Fruit fly (Drosophila melanogaster) whole organism, embryonic: Measurements from ENCODE around the gene pigs.

Experiments used
- Bdp1 ChIP-seq: fragments of 200-800 bp; sonication (Bioruptor generic); optimal IDR thresholded peaks from 3 replicates; lab custom pipeline; 2016; ENCODE audit warnings: missing biosample characterization, missing genetic modification characterization
- C15 ChIP-seq: fragments of 200-800 bp; sonication (Bioruptor generic); IDR thresholded peaks from 3 replicates; pipeline ENCODE4 v1.3.6; 2022; ENCODE audit warnings: missing biosample characterization, missing genetic modification characterization
- CG1024 ChIP-seq: fragments of 200-800 bp; sonication (Bioruptor generic); IDR thresholded peaks from 2 replicates; pipeline ENCODE4 v1.3.6; 2022; ENCODE audit warnings: missing biosample characterization, missing genetic modification characterization
- CG10462 ChIP-seq: fragments of 200-800 bp; sonication (Bioruptor generic); optimal IDR thresholded peaks from 2 replicates; lab custom pipeline; 2016; ENCODE audit warnings: missing biosample characterization, missing genetic modification characterization
- CG11085 ChIP-seq: fragments of 200-800 bp; sonication (Bioruptor generic); IDR thresholded peaks from 2 replicates; pipeline ENCODE4 v1.3.6; 2022; ENCODE audit warnings: missing biosample characterization, missing genetic modification characterization
- CG12236 ChIP-seq: fragments of 200-800 bp; sonication (Bioruptor generic); optimal IDR thresholded peaks from 2 replicates; lab custom pipeline; 2016; ENCODE audit warnings: missing biosample characterization, missing genetic modification characterization
- CG1233 ChIP-seq: fragments of 200-800 bp; sonication (Bioruptor generic); optimal IDR thresholded peaks from 4 replicates; lab custom pipeline; 2018; ENCODE audit warnings: missing biosample characterization, mild to moderate bottlenecking, missing genetic modification characterization
- CG12769 ChIP-seq: fragments of 200-800 bp; sonication (Bioruptor generic); optimal IDR thresholded peaks from 2 replicates; lab custom pipeline; 2019; ENCODE audit warnings: missing biosample characterization, mild to moderate bottlenecking, missing genetic modification characterization, moderate library complexity
- CG13894 ChIP-seq: fragments of 200-800 bp; sonication (Bioruptor generic); optimal IDR thresholded peaks from 3 replicates; lab custom pipeline; 2018; ENCODE audit warnings: missing biosample characterization, mild to moderate bottlenecking, missing genetic modification characterization, moderate library complexity
- CG14014 ChIP-seq: fragments of 200-800 bp; sonication (Bioruptor generic); IDR thresholded peaks from 2 replicates; pipeline ENCODE4 v1.3.6; 2022; ENCODE audit warnings: missing biosample characterization, missing genetic modification characterization
- CG15073 ChIP-seq: fragments of 200-800 bp; sonication (Bioruptor generic); optimal IDR thresholded peaks from 2 replicates; lab custom pipeline; 2016; ENCODE audit warnings: missing biosample characterization, missing genetic modification characterization
- CG16815 ChIP-seq: fragments of 200-800 bp; sonication (Bioruptor generic); optimal IDR thresholded peaks from 3 replicates; lab custom pipeline; 2017; ENCODE audit warnings: missing biosample characterization, mild to moderate bottlenecking, missing genetic modification characterization
- CG17186 ChIP-seq: fragments of 200-800 bp; sonication (Bioruptor generic); optimal IDR thresholded peaks from 3 replicates; lab custom pipeline; 2017; ENCODE audit warnings: missing biosample characterization, missing genetic modification reagents, missing genetic modification characterization
- CG17328 ChIP-seq: fragments of 200-800 bp; sonication (Bioruptor generic); IDR thresholded peaks from 2 replicates; pipeline ENCODE4 v1.3.6; 2022; ENCODE audit warnings: missing biosample characterization, missing genetic modification characterization
- CG17385 ChIP-seq: fragments of 200-800 bp; sonication (Bioruptor generic); optimal IDR thresholded peaks from 3 replicates; lab custom pipeline; 2018; ENCODE audit warnings: missing biosample characterization, mild to moderate bottlenecking, missing genetic modification characterization
- CG17568 ChIP-seq: fragments of 200-800 bp; sonication (Bioruptor generic); optimal IDR thresholded peaks from 2 replicates; lab custom pipeline; 2018; ENCODE audit warnings: missing biosample characterization, mild to moderate bottlenecking, missing genetic modification characterization, moderate library complexity
- CG17612 ChIP-seq: fragments of 200-800 bp; sonication (Bioruptor generic); IDR thresholded peaks from 2 replicates; pipeline ENCODE4 v1.3.6; 2022; ENCODE audit warnings: missing biosample characterization, missing genetic modification characterization
- CG42726 ChIP-seq: fragments of 200-800 bp; sonication (Bioruptor generic); IDR thresholded peaks from 2 replicates; pipeline ENCODE4 v1.3.6; 2022; ENCODE audit warnings: missing biosample characterization, missing genetic modification characterization; ENCODE audit not compliant: partially characterized antibody
- CG4424 ChIP-seq: fragments of 200-800 bp; sonication (Bioruptor generic); optimal IDR thresholded peaks from 3 replicates; lab custom pipeline; 2016; ENCODE audit warnings: missing biosample characterization, missing genetic modification characterization
- CG5245 ChIP-seq: fragments of 200-800 bp; sonication (Bioruptor generic); optimal IDR thresholded peaks from 3 replicates; lab custom pipeline; 2016; ENCODE audit warnings: missing biosample characterization, missing genetic modification characterization
- CG6854 ChIP-seq: fragments of 200-800 bp; sonication (Bioruptor generic); optimal IDR thresholded peaks from 3 replicates; lab custom pipeline; 2017; ENCODE audit warnings: missing biosample characterization, mild to moderate bottlenecking, missing genetic modification characterization
- CG7987 ChIP-seq: fragments of 200-800 bp; sonication (Bioruptor generic); optimal IDR thresholded peaks from 2 replicates; lab custom pipeline; 2018; ENCODE audit warnings: missing biosample characterization, mild to moderate bottlenecking, missing genetic modification characterization, moderate library complexity
- CG8388 ChIP-seq: fragments of 200-800 bp; sonication (Bioruptor generic); optimal IDR thresholded peaks from 2 replicates; lab custom pipeline; 2019; ENCODE audit warnings: missing biosample characterization, mild to moderate bottlenecking, missing genetic modification characterization, moderate library complexity
- CG9215 ChIP-seq: fragments of 200-800 bp; sonication (Bioruptor generic); IDR thresholded peaks from 2 replicates; pipeline ENCODE4 v1.3.6; 2022; ENCODE audit warnings: missing biosample characterization, missing genetic modification characterization
- Camta ChIP-seq: fragments of 200-800 bp; sonication (Bioruptor generic); optimal IDR thresholded peaks from 2 replicates; lab custom pipeline; 2016; ENCODE audit warnings: missing biosample characterization, missing genetic modification characterization
- D19B ChIP-seq: fragments of 200-800 bp; sonication (Bioruptor generic); optimal IDR thresholded peaks from 2 replicates; lab custom pipeline; 2017; ENCODE audit warnings: missing biosample characterization, mild to moderate bottlenecking, missing genetic modification characterization
- Dad ChIP-seq: fragments of 200-800 bp; sonication (Bioruptor generic); optimal IDR thresholded peaks from 3 replicates; lab custom pipeline; 2016; ENCODE audit warnings: missing biosample characterization, missing genetic modification characterization
- Dek ChIP-seq: fragments of 200-800 bp; sonication (Bioruptor generic); optimal IDR thresholded peaks from 3 replicates; lab custom pipeline; 2019; ENCODE audit warnings: missing biosample characterization, mild to moderate bottlenecking, missing genetic modification characterization, moderate library complexity
- E2f1 ChIP-seq: fragments of 200-800 bp; sonication (Bioruptor generic); IDR thresholded peaks from 2 replicates; pipeline ENCODE4 v1.3.6; 2022; ENCODE audit warnings: missing biosample characterization, missing genetic modification characterization
- Ets65A ChIP-seq: fragments of 200-800 bp; sonication (Bioruptor generic); peaks from one replicate; lab custom pipeline; 2016; ENCODE audit warnings: missing biosample characterization, missing genetic modification characterization
- Fer1 ChIP-seq: fragments of 200-800 bp; sonication (Bioruptor generic); optimal IDR thresholded peaks from 2 replicates; lab custom pipeline; 2017; ENCODE audit warnings: missing biosample characterization, mild to moderate bottlenecking, missing genetic modification characterization
- GATAe ChIP-seq: fragments of 200-800 bp; sonication (Bioruptor generic); conservative IDR thresholded peaks from 2 replicates; pipeline ENCODE4 v1.3.6; 2022; ENCODE audit warnings: missing biosample characterization, missing genetic modification characterization
- Hr78 ChIP-seq, 2 experiments: fragments of 200-800 bp in 1 of 2; fragments of >200 bp in 1 of 2; sonication (Bioruptor generic) in 1 of 2; optimal IDR thresholded peaks; 2 replicates each; lab custom pipeline; 2017 to 2019; ENCODE audit warnings: missing biosample characterization in 2 of 2, missing genetic modification characterization in 2 of 2, mild to moderate bottlenecking in 1 of 2, moderate library complexity in 1 of 2
- Pdp1 ChIP-seq, 2 experiments: fragments of 200-800 bp; sonication (Bioruptor generic); optimal IDR thresholded peaks; 3 replicates each; lab custom pipeline; 2016; ENCODE audit warnings: missing biosample characterization in 2 of 2, missing genetic modification characterization in 2 of 2, mild to moderate bottlenecking in 1 of 2, moderate library complexity in 1 of 2
- Spps ChIP-seq: fragments of 200-800 bp; sonication (Bioruptor generic); optimal IDR thresholded peaks from 2 replicates; lab custom pipeline; 2018; ENCODE audit warnings: missing biosample characterization, mild to moderate bottlenecking, missing genetic modification characterization
- Stat92E ChIP-seq, 3 experiments: fragments of >200 bp in 2 of 3; fragments of 200-800 bp in 1 of 3; sonication (Bioruptor generic) in 1 of 3; optimal IDR thresholded peaks; 2 replicates each; lab custom pipeline; 2017 to 2019; ENCODE audit warnings: missing biosample characterization in 3 of 3, missing genetic modification characterization in 3 of 3, mild to moderate bottlenecking in 1 of 3, moderate library complexity in 1 of 3
- Xbp1 ChIP-seq: fragments of 200-800 bp; sonication (Bioruptor generic); optimal IDR thresholded peaks from 3 replicates; lab custom pipeline; 2016; ENCODE audit warnings: missing biosample characterization, mild to moderate bottlenecking, missing genetic modification characterization
- ap ChIP-seq: fragments of 200-800 bp; sonication (Bioruptor generic); IDR thresholded peaks from 2 replicates; pipeline ENCODE4 v1.3.6; 2022; ENCODE audit warnings: missing biosample characterization, missing genetic modification characterization
- ci ChIP-seq: fragments of 200-800 bp; sonication (Bioruptor generic); IDR thresholded peaks from 3 replicates; pipeline ENCODE4 v1.3.6; 2022; ENCODE audit warnings: missing biosample characterization, missing genetic modification characterization
- crol ChIP-seq: fragments of 200-800 bp; sonication (Bioruptor generic); IDR thresholded peaks from 2 replicates; pipeline ENCODE4 v1.3.6; 2022; ENCODE audit warnings: missing biosample characterization, missing genetic modification characterization
- eve ChIP-seq, 2 experiments: fragments of >200 bp; optimal IDR thresholded peaks; 2 replicates each; lab custom pipeline; 2017; ENCODE audit warnings: missing biosample characterization in 2 of 2, missing genetic modification characterization in 2 of 2
- gt ChIP-seq: fragments of 200-800 bp; sonication (Bioruptor generic); IDR thresholded peaks from 2 replicates; pipeline ENCODE4 v1.3.6; 2022; ENCODE audit warnings: missing biosample characterization, missing genetic modification characterization
- mld ChIP-seq: fragments of 200-800 bp; sonication (Bioruptor generic); IDR thresholded peaks from 3 replicates; pipeline ENCODE4 v1.3.6; 2022; ENCODE audit warnings: missing biosample characterization, missing genetic modification characterization; ENCODE audit not compliant: partially characterized antibody
- nau ChIP-seq: fragments of 200-800 bp; sonication (Bioruptor generic); optimal IDR thresholded peaks from 3 replicates; lab custom pipeline; 2017; ENCODE audit warnings: missing biosample characterization, mild to moderate bottlenecking, missing genetic modification characterization, missing genetic modification reagents
- nerfin-1 ChIP-seq: fragments of 200-800 bp; sonication (Bioruptor generic); optimal IDR thresholded peaks from 3 replicates; lab custom pipeline; 2019; ENCODE audit warnings: missing biosample characterization, mild to moderate bottlenecking, missing genetic modification characterization, moderate library complexity
- pros ChIP-seq: fragments of 200-800 bp; sonication (Bioruptor generic); optimal IDR thresholded peaks from 3 replicates; lab custom pipeline; 2019; ENCODE audit warnings: missing biosample characterization, mild to moderate bottlenecking, missing genetic modification characterization, moderate library complexity
- sima ChIP-seq: fragments of 200-800 bp; sonication (Bioruptor generic); optimal IDR thresholded peaks from 2 replicates; lab custom pipeline; 2016; ENCODE audit warnings: missing biosample characterization, missing genetic modification characterization
- ssp ChIP-seq: fragments of 200-800 bp; sonication (Bioruptor generic); IDR thresholded peaks from 2 replicates; pipeline ENCODE4 v1.3.6; 2022; ENCODE audit warnings: missing biosample characterization, missing genetic modification characterization
- tgo ChIP-seq: fragments of 200-800 bp; sonication (Bioruptor generic); IDR thresholded peaks from 3 replicates; pipeline ENCODE4 v1.3.6; 2022; ENCODE audit warnings: missing biosample characterization, missing genetic modification characterization

Gene pigs

dm6 chrX:6656626-6657558 is 57.0 kb downstream of the pigs start (continued):
- TF ChIP-seq tgo (GFP tag; lab: Robert Waterston, UW) (no peak), sima (no peak), CG6854 (GFP tag; lab: Kevin White, UChicago) (peak; percentile 54), ap (GFP tag; lab: Robert Waterston, UW) (no peak), crol (peak; percentile 60; the same call in 1 of the 2 replicates), E2f1 (GFP tag; lab: Robert Waterston, UW) (no peak), nerfin-1 (tag; lab: Kevin White, UChicago) (peak; percentile 43), CG8388 (GFP tag; lab: Kevin White, UChicago) (peak; percentile 37), Dek (tag; lab: Kevin White, UChicago) (peak; percentile 23), CG1024 (GFP tag; lab: Robert Waterston, UW) (no peak), CG15073 (GFP tag; lab: Kevin White, UChicago) (no peak), CG10462 (GFP tag; lab: Kevin White, UChicago) (no peak), GATAe (no peak), Camta (GFP tag; lab: Kevin White, UChicago) (no peak), CG9215 (0 out of 2 replicates have a peak, but pooled peaks have one; percentile 13), mld (no peak), CG12236 (no peak), gt (no peak), CG13894 (peak; percentile 67), D19B (GFP tag; lab: Kevin White, UChicago) (no peak), CG4424 (GFP tag; lab: Kevin White, UChicago) (peak; percentile 21), CG16815 (no peak), CG17385 (GFP tag; lab: Kevin White, UChicago) (peak; percentile 40), ci (GFP tag; lab: Robert Waterston, UW) (no peak), ssp (GFP tag; lab: Robert Waterston, UW) (no peak), nau (GFP tag; lab: Kevin White, UChicago) (peak; percentile 33), Dad (GFP tag; lab: Kevin White, UChicago) (no peak), C15 (GFP tag; lab: Robert Waterston, UW) (no peak), CG17328 (GFP tag; lab: Robert Waterston, UW) (no peak), Pdp1 (GFP tag; optimal IDR thresholded peaks at IDR 0.05; lab: Kevin White, UChicago) (peak in 1 of 2 experiments; percentile 82), Stat92E (GFP tag; optimal IDR thresholded peaks at IDR 0.05; lab: Kevin White, UChicago) (peak in 1 of 3 experiments; percentile 26), CG14014 (GFP tag; lab: Robert Waterston, UW) (peak; percentile 45; the same call in 1 of the 2 replicates), CG5245 (GFP tag; lab: Kevin White, UChicago) (no peak), CG7987 (no peak), Fer1 (GFP tag; lab: Kevin White, UChicago) (peak; percentile 85), pros (GFP tag; lab: Kevin White, UChicago) (no peak), CG42726 (GFP tag; lab: Robert Waterston, UW) (no peak), Bdp1 (GFP tag; lab: Kevin White, UChicago) (no peak), Spps (tag; lab: Kevin White, UChicago) (no peak), Xbp1 (GFP tag; lab: Kevin White, UChicago) (no peak), CG17568 (GFP tag; lab: Kevin White, UChicago) (peak; percentile 30), Hr78 (GFP tag; optimal IDR thresholded peaks at IDR 0.05; lab: Kevin White, UChicago) (no peak), CG12769 (peak; percentile 60), CG17186 (no peak), CG1233 (GFP tag; lab: Kevin White, UChicago) (peak; percentile 33), CG17612 (no peak), Ets65A (GFP tag; lab: Kevin White, UChicago) (no peak), CG11085 (no peak), eve (GFP tag; optimal IDR thresholded peaks at IDR 0.05; lab: Kevin White, UChicago) (no peak)
